Worm (Caenorhabditis elegans) whole organism, L1 larva: ENCODE data around the gene ptr-8.
A peak's percentile ranks its signal among the peaks of the same experiment; 100 is the strongest.

Experiments used
- F16B12.6 ChIP-seq: fragments of 150-350 bp; optimal IDR thresholded peaks from 2 replicates; lab custom pipeline; 2014; ENCODE audit warnings: missing biosample characterization, missing genetic modification characterization
- aly-2 ChIP-seq: fragments of 150-350 bp; optimal IDR thresholded peaks from 2 replicates; lab custom pipeline; 2014; ENCODE audit warnings: missing biosample characterization, missing genetic modification characterization
- ama-1 ChIP-seq: fragments of 150-350 bp; optimal IDR thresholded peaks from 2 replicates; lab custom pipeline; 2014
- blmp-1 ChIP-seq: fragments of 150-350 bp; optimal IDR thresholded peaks from 2 replicates; lab custom pipeline; 2014; ENCODE audit warnings: missing biosample characterization, missing genetic modification characterization
- ceh-88 ChIP-seq: fragments of 200-800 bp; sonication (Bioruptor generic); IDR thresholded peaks from 2 replicates; pipeline ENCODE4 v1.3.6; 2022; ENCODE audit warnings: missing genetic modification characterization, missing compliant biosample characterization
- ceh-90 ChIP-seq: sonication (generic microtip); optimal IDR thresholded peaks from 2 replicates; lab custom pipeline; 2016; ENCODE audit warnings: missing genetic modification characterization, missing compliant biosample characterization
- dpl-1 ChIP-seq, 3 experiments: fragments of 150-350 bp in 2 of 3; sonication (generic microtip) in 1 of 3; optimal IDR thresholded peaks; 2 replicates each; lab custom pipeline; 2014 to 2017; ENCODE audit warnings: missing biosample characterization in 3 of 3, missing genetic modification characterization in 3 of 3, missing genetic modification reagents in 3 of 3
- dsc-1 ChIP-seq: sonication (generic microtip); optimal IDR thresholded peaks from 2 replicates; lab custom pipeline; 2016; ENCODE audit warnings: mild to moderate bottlenecking, missing genetic modification characterization, missing compliant biosample characterization
- efl-1 ChIP-seq, 4 experiments: fragments of 150-350 bp; optimal IDR thresholded peaks in 3 of 4; peaks in 1 of 4; 1 replicate in 1 of 4; 2 replicates in 3 of 4; lab custom pipeline; 2014; ENCODE audit warnings: missing biosample characterization in 2 of 4, missing genetic modification characterization in 2 of 4, missing genetic modification reagents in 2 of 4
- efl-3 ChIP-seq: fragments of 200-800 bp; sonication (Bioruptor generic); optimal IDR thresholded peaks from 2 replicates; lab custom pipeline; 2018; ENCODE audit warnings: mild to moderate bottlenecking, missing genetic modification characterization, missing compliant biosample characterization
- egl-13 ChIP-seq: sonication (generic microtip); optimal IDR thresholded peaks from 2 replicates; lab custom pipeline; 2016; ENCODE audit warnings: missing genotype, missing genetic modification reagents, missing genetic modification characterization, missing compliant biosample characterization
- egl-27 ChIP-seq, 2 experiments: fragments of 150-350 bp in 1 of 2; sonication (generic microtip); optimal IDR thresholded peaks; 3 replicates each; lab custom pipeline; 2017 to 2018; ENCODE audit warnings: missing biosample characterization in 2 of 2, missing genetic modification characterization in 2 of 2, missing genetic modification reagents in 2 of 2
- elt-2 ChIP-seq: sonication (generic microtip); optimal IDR thresholded peaks from 2 replicates; lab custom pipeline; 2016; ENCODE audit warnings: missing genetic modification characterization, mild to moderate bottlenecking, inconsistent platforms, missing compliant biosample characterization, missing genetic modification reagents
- elt-3 ChIP-seq, 6 experiments: fragments of 150-350 bp in 1 of 6; sonication (generic microtip); optimal IDR thresholded peaks; 2 replicates each; lab custom pipeline; 2017 to 2018; ENCODE audit warnings: missing biosample characterization in 6 of 6, missing genetic modification characterization in 6 of 6, inconsistent platforms in 1 of 6
- fkh-4 ChIP-seq: sonication (generic microtip); optimal IDR thresholded peaks from 2 replicates; lab custom pipeline; 2016; ENCODE audit warnings: missing compliant biosample characterization, missing genetic modification characterization, borderline replicate concordance
- hlh-17 ChIP-seq: fragments of 200-800 bp; sonication (Bioruptor generic); optimal IDR thresholded peaks from 2 replicates; lab custom pipeline; 2018; ENCODE audit warnings: missing genetic modification characterization, mild to moderate bottlenecking, missing compliant biosample characterization, moderate library complexity, borderline replicate concordance
- hpl-2 ChIP-seq: fragments of 150-350 bp; optimal IDR thresholded peaks from 2 replicates; lab custom pipeline; 2014; ENCODE audit warnings: missing biosample characterization, missing genetic modification reagents, missing genetic modification characterization
- jun-1 ChIP-seq: fragments of 150-350 bp; optimal IDR thresholded peaks from 2 replicates; lab custom pipeline; 2014; ENCODE audit warnings: missing biosample characterization, missing genetic modification reagents, missing genetic modification characterization
- lin-14 ChIP-seq: fragments of 200-800 bp; sonication (Bioruptor generic); optimal IDR thresholded peaks from 2 replicates; lab custom pipeline; 2018; ENCODE audit warnings: mild to moderate bottlenecking, missing genetic modification characterization, moderate library complexity, missing compliant biosample characterization
- lsy-2 ChIP-seq, 2 experiments: fragments of 150-350 bp; optimal IDR thresholded peaks; 2 replicates each; lab custom pipeline; 2014; ENCODE audit warnings: missing biosample characterization in 2 of 2, missing genetic modification characterization in 2 of 2
- mdl-1 ChIP-seq, 2 experiments: fragments of 150-350 bp; optimal IDR thresholded peaks; 2 replicates each; lab custom pipeline; 2014 to 2017; ENCODE audit warnings: missing biosample characterization in 2 of 2, missing genetic modification characterization in 2 of 2, inconsistent platforms in 1 of 2
- mep-1 ChIP-seq: fragments of 150-350 bp; optimal IDR thresholded peaks from 2 replicates; lab custom pipeline; 2014; ENCODE audit warnings: missing biosample characterization, missing genetic modification characterization
- nhr-12 ChIP-seq: sonication (generic microtip); optimal IDR thresholded peaks from 2 replicates; lab custom pipeline; 2017; ENCODE audit warnings: missing biosample characterization, missing genetic modification characterization
- nhr-28 ChIP-seq: fragments of 150-350 bp; optimal IDR thresholded peaks from 2 replicates; lab custom pipeline; 2014; ENCODE audit warnings: missing biosample characterization, missing genetic modification characterization
- nhr-47 ChIP-seq: sonication (generic microtip); optimal IDR thresholded peaks from 2 replicates; lab custom pipeline; 2016; ENCODE audit warnings: mild to moderate bottlenecking, missing genetic modification characterization, moderate library complexity, missing compliant biosample characterization
- nhr-71 ChIP-seq: sonication (generic microtip); optimal IDR thresholded peaks from 2 replicates; lab custom pipeline; 2016; ENCODE audit warnings: mild to moderate bottlenecking, missing genetic modification characterization, moderate library complexity, missing compliant biosample characterization
- nhr-76 ChIP-seq: sonication (generic microtip); optimal IDR thresholded peaks from 2 replicates; lab custom pipeline; 2017; ENCODE audit warnings: missing biosample characterization, missing genetic modification characterization
- nhr-77 ChIP-seq: fragments of 150-350 bp; optimal IDR thresholded peaks from 2 replicates; lab custom pipeline; 2014; ENCODE audit warnings: missing biosample characterization, missing genetic modification characterization
- nhr-85 ChIP-seq: sonication (generic microtip); peaks from one replicate; lab custom pipeline; 2016; ENCODE audit warnings: missing genetic modification characterization, inconsistent platforms, missing compliant biosample characterization
- pag-3 ChIP-seq: sonication (generic microtip); optimal IDR thresholded peaks from 2 replicates; lab custom pipeline; 2017; ENCODE audit warnings: missing genetic modification characterization, mild to moderate bottlenecking, missing compliant biosample characterization, antibody characterized with exemption, borderline replicate concordance; ENCODE audit not compliant: insufficient read depth
- pax-3 ChIP-seq: fragments of 200-800 bp; sonication (Bioruptor generic); optimal IDR thresholded peaks from 2 replicates; lab custom pipeline; 2018; ENCODE audit warnings: mild to moderate bottlenecking, missing genetic modification characterization, moderate library complexity, missing compliant biosample characterization
- pqm-1 ChIP-seq: sonication (generic microtip); optimal IDR thresholded peaks from 3 replicates; lab custom pipeline; 2017; ENCODE audit warnings: missing biosample characterization, missing genetic modification characterization
- skn-1 ChIP-seq: fragments of 150-350 bp; optimal IDR thresholded peaks from 2 replicates; lab custom pipeline; 2014; ENCODE audit warnings: missing biosample characterization, missing genetic modification characterization
- snu-23 ChIP-seq: sonication (generic microtip); optimal IDR thresholded peaks from 2 replicates; lab custom pipeline; 2016; ENCODE audit warnings: missing genetic modification characterization, missing compliant biosample characterization
- tlp-1 ChIP-seq: fragments of 150-350 bp; optimal IDR thresholded peaks from 2 replicates; lab custom pipeline; 2014; ENCODE audit warnings: missing biosample characterization, missing genetic modification characterization
- unc-62 ChIP-seq: fragments of 150-350 bp; optimal IDR thresholded peaks from 2 replicates; lab custom pipeline; 2014; ENCODE audit warnings: missing biosample characterization, missing genetic modification reagents, missing genetic modification characterization
- unc-86 ChIP-seq: sonication (generic microtip); optimal IDR thresholded peaks from 2 replicates; lab custom pipeline; 2016; ENCODE audit warnings: missing genetic modification characterization, missing compliant biosample characterization
- unc-98 ChIP-seq: fragments of 200-800 bp; sonication (Bioruptor generic); IDR thresholded peaks from 2 replicates; pipeline ENCODE4 v1.3.6; 2022; ENCODE audit warnings: missing genetic modification characterization, missing compliant biosample characterization
- vab-15 ChIP-seq: sonication (generic microtip); optimal IDR thresholded peaks from 2 replicates; lab custom pipeline; 2017; ENCODE audit warnings: missing genotype, mild to moderate bottlenecking, missing genetic modification characterization, missing compliant biosample characterization
- zip-4 ChIP-seq: fragments of 200-800 bp; sonication (Bioruptor generic); optimal IDR thresholded peaks from 2 replicates; lab custom pipeline; 2018; ENCODE audit warnings: mild to moderate bottlenecking, missing genetic modification characterization, moderate library complexity, missing compliant biosample characterization
- ztf-11 ChIP-seq, 2 experiments: sonication (generic microtip); optimal IDR thresholded peaks; 2 replicates each; lab custom pipeline; 2016 to 2017; ENCODE audit warnings: missing genetic modification characterization in 2 of 2, missing biosample characterization in 1 of 2, missing compliant biosample characterization in 1 of 2
- ztf-4 ChIP-seq: fragments of 150-350 bp; optimal IDR thresholded peaks from 2 replicates; lab custom pipeline; 2014; ENCODE audit warnings: missing biosample characterization, missing genetic modification characterization

Gene ptr-8

ce11 chrII:10880625-10881024 lies 8.5 kb upstream of the ptr-8 start, which contains the start of gene lurp-1:
Gene lurp-1 (plus strand): TSS chrII:10880925.
- no peak for TF ChIP-seq mep-1
- peak; percentile 69 for TF ChIP-seq dsc-1
- no peak for TF ChIP-seq skn-1 (tag; lab: Kevin White, UChicago)
- no peak for TF ChIP-seq pqm-1 (tag; lab: Kevin White, UChicago)
- TF ChIP-seq dpl-1 (GFP tag; optimal IDR thresholded peaks at IDR 0.05; lab: Kevin White, UChicago), result no peak
- no peak for TF ChIP-seq nhr-12 (tag; lab: Kevin White, UChicago)
- no peak for TF ChIP-seq pag-3
- TF ChIP-seq F16B12.6 (tag; lab: Kevin White, UChicago), result no peak
- TF ChIP-seq lsy-2 (tag; optimal IDR thresholded peaks at IDR 0.05; lab: Kevin White, UChicago), result no peak
- TF ChIP-seq, all 84 proteins: peak for 1

DNA sequence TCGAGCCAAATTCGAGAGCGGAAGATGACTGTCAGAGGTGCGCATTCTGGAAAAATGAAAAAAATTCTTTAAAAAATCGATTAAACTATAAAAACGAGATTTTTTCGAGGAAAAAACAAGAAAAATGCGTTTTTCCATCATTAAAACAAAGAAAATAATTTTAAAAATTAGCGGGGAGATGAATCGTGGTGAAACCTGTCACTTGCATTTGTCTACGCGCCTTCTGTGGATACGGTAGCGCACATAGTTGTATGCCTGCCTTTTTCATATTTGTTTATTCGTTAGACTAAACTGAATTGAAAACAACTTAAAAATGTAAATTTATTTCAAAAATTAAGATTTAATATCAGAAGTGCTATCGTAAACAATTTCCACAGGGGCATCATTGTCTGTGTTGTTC lies 4.7 kb upstream of the ptr-8 start, which contains the start of gene egg-3:
Gene egg-3 (minus strand): TSS at position 46 of the 400 bp plus-strand sequence.
- TF ChIP-seq nhr-28 (tag; lab: Kevin White, UChicago), result no peak
- no peak for TF ChIP-seq pag-3
- no peak for TF ChIP-seq hlh-17 (GFP tag; lab: Kevin White, UChicago)
- no peak for TF ChIP-seq tlp-1 (tag; lab: Kevin White, UChicago)
- TF ChIP-seq aly-2, result no peak
- no peak for TF ChIP-seq snu-23 (GFP tag; lab: Kevin White, UChicago)
- no peak for TF ChIP-seq nhr-47 (tag; lab: Kevin White, UChicago)
- TF ChIP-seq pax-3, result no peak
- no peak for TF ChIP-seq dsc-1
- no peak for TF ChIP-seq vab-15 (tag; lab: Kevin White, UChicago)
- TF ChIP-seq lin-14 (GFP tag; lab: Kevin White, UChicago), result no peak

DNA sequence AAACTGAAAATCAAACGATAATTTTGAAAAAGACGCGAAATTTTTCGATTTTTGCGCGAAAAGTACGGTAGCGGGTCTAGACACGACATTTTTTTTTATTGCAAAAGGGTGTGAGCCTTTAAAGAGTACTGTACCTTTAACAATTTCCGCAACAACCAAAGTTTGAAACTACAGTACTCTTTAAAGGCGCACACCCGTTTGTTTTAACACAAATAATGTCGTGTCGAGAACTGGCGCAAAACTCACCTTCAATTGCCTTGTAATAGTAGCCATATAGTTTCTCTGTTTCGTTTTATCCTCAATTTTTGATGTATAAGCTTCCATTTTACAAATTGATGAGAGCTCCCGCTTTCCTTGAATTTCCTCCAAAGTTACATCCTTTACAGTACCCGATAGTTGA lies 3.8 kb upstream of the ptr-8 start:
- TF ChIP-seq mdl-1 (tag; optimal IDR thresholded peaks at IDR 0.05; lab: Kevin White, UChicago) (no peak), hpl-2 (no peak), unc-62 (GFP tag; lab: Kevin White, UChicago) (no peak), elt-2 (no peak), pqm-1 (tag; lab: Kevin White, UChicago) (no peak)
- TF ChIP-seq, all 84 proteins: peak for 0

- TF ChIP-seq ceh-88, result no peak
- TF ChIP-seq blmp-1 (tag; lab: Kevin White, UChicago), result peak; percentile 12
- no peak for TF ChIP-seq aly-2
- peak; percentile 53 for TF ChIP-seq nhr-85
- no peak for TF ChIP-seq lsy-2 (tag; optimal IDR thresholded peaks at IDR 0.05; lab: Kevin White, UChicago)
Measured at ce11 chrII:10885868-10886514, 3.1 kb upstream of the ptr-8 start, which contains the start of gene F44F4.3. Gene F44F4.3 (minus strand): TSS chrII:10885918.

DNA sequence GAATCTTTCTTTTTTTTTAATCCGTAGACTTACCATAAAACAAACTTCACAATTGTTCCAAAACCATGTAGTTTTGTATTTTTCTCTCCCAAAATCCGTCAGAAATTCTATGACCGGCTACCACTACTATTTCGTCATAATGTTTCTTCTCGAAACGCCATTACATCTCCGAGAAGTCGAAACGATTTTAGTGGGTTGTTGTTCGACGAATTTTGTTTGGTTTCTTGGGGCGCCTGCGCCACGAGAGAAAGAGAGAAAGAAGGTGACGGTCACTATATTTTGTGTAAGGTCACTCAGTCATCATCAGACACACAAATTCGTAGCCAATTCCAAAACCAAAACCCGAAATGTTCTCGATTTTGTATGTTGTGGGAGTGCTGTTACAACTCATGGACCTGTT lies 2.0 kb upstream of the ptr-8 start:
- TF ChIP-seq elt-2 (no peak), unc-86 (no peak), ama-1 (lab: Kevin White, UChicago) (no peak), nhr-71 (peak; percentile 27), unc-98 (GFP tag; lab: Robert Waterston, UW) (no peak), efl-1 (optimal IDR thresholded peaks at IDR 0.05; lab: Kevin White, UChicago) (no peak), efl-1 (GFP tag; optimal IDR thresholded peaks at IDR 0.05 in 1 of 2; lab: Kevin White, UChicago) (peak in 1 of 2 experiments; percentile 53), mep-1 (peak; percentile 21), pag-3 (no peak), ztf-4 (tag; lab: Kevin White, UChicago) (no peak), egl-13 (no peak), nhr-47 (tag; lab: Kevin White, UChicago) (no peak), egl-27 (tag; optimal IDR thresholded peaks at IDR 0.05; lab: Kevin White, UChicago) (no peak), ztf-11 (tag; optimal IDR thresholded peaks at IDR 0.05; lab: Kevin White, UChicago) (no peak), skn-1 (tag; lab: Kevin White, UChicago) (peak; percentile 31), nhr-77 (no peak), fkh-4 (no peak), nhr-76 (tag; lab: Kevin White, UChicago) (no peak), ceh-90 (no peak), jun-1 (no peak), mdl-1 (tag; optimal IDR thresholded peaks at IDR 0.05; lab: Kevin White, UChicago) (peak in 1 of 2 experiments; percentile 12), hlh-17 (GFP tag; lab: Kevin White, UChicago) (no peak), zip-4 (GFP tag; lab: Kevin White, UChicago) (no peak), tlp-1 (tag; lab: Kevin White, UChicago) (no peak), dsc-1 (no peak), efl-3 (GFP tag; lab: Kevin White, UChicago) (no peak), elt-3 (tag; optimal IDR thresholded peaks at IDR 0.05; lab: Kevin White, UChicago) (peak in 1 of 6 experiments; percentile 57), snu-23 (GFP tag; lab: Kevin White, UChicago) (peak; percentile 41)
